Worm (Caenorhabditis elegans) whole organism, L4/young adult: ENCODE measurements around the gene C39D10.7.
A peak's percentile ranks its signal among the peaks of the same experiment; 100 is the strongest.

ENCODE experiments used
- W03F9.2 ChIP-seq: fragments of 150-350 bp; optimal IDR thresholded peaks from 2 replicates; lab custom pipeline; 2014; ENCODE audit warnings: missing biosample characterization, missing genetic modification characterization
- dao-5 ChIP-seq: sonication (generic microtip); optimal IDR thresholded peaks from 2 replicates; lab custom pipeline; 2016; ENCODE audit warnings: missing genotype, missing genetic modification characterization, moderate library complexity, missing compliant biosample characterization
- him-1 ChIP-seq: sonication (generic microtip); optimal IDR thresholded peaks from 2 replicates; lab custom pipeline; 2016; ENCODE audit warnings: missing genotype, missing genetic modification reagents, missing genetic modification characterization, missing compliant biosample characterization

Gene C39D10.7

ce11 chrX:7913830-7914229 is at the start of gene C39D10.7:
Gene C39D10.7, minus strand, starts transcription at chrX:7913930.
- TF ChIP-seq W03F9.2 (tag; lab: Kevin White, UChicago) (no peak), him-1 (no peak)

ce11 chrX:7962056-7962485 is 48.3 kb upstream of the C39D10.7 start:
- TF ChIP-seq dao-5 (no peak), W03F9.2 (tag; lab: Kevin White, UChicago) (no peak), him-1 (no peak)

- TF ChIP-seq W03F9.2 (tag; lab: Kevin White, UChicago) = no peak
- no peak for TF ChIP-seq him-1
- TF ChIP-seq dao-5 = no peak
Observed at ce11 chrX:7961623-7962022, 47.9 kb upstream of the C39D10.7 start, which contains the start of gene sem-5. Gene sem-5, minus strand, starts transcription at chrX:7961723.

ce11 chrX:7958203-7958602 is 44.5 kb upstream of the C39D10.7 start, which contains the start of gene sfxn-2:
Gene sfxn-2, minus strand, starts transcription at chrX:7958303.
- TF ChIP-seq him-1 = no peak
- TF ChIP-seq dao-5 = no peak

- TF ChIP-seq him-1 = no peak
- TF ChIP-seq dao-5 = no peak
- no peak for TF ChIP-seq W03F9.2 (tag; lab: Kevin White, UChicago)
Observed at ce11 chrX:7956449-7956848, 42.7 kb upstream of the C39D10.7 start.

ce11 chrX:7954328-7954727 is 40.6 kb upstream of the C39D10.7 start, which contains the start of gene dct-1:
Gene dct-1, plus strand, starts transcription at chrX:7954354.
- TF ChIP-seq dao-5 = no peak
- TF ChIP-seq him-1 = no peak
- no peak for TF ChIP-seq W03F9.2 (tag; lab: Kevin White, UChicago)

- TF ChIP-seq dao-5 = no peak
- TF ChIP-seq W03F9.2 (tag; lab: Kevin White, UChicago) = no peak
Observed at ce11 chrX:7953695-7954094, 40.0 kb upstream of the C39D10.7 start.

- no peak for TF ChIP-seq him-1
- TF ChIP-seq dao-5 = no peak
- no peak for TF ChIP-seq W03F9.2 (tag; lab: Kevin White, UChicago)
Observed at ce11 chrX:7953063-7953337, 39.3 kb upstream of the C39D10.7 start.

ce11 chrX:7952226-7953062 is 38.7 kb upstream of the C39D10.7 start:
- TF ChIP-seq W03F9.2 (tag; lab: Kevin White, UChicago) = no peak
- no peak for TF ChIP-seq him-1
- TF ChIP-seq dao-5 = no peak

- peak; percentile 89 for TF ChIP-seq him-1
- no peak for TF ChIP-seq dao-5
Observed at ce11 chrX:7951578-7951977, 37.8 kb upstream of the C39D10.7 start.

- TF ChIP-seq dao-5 (no peak), W03F9.2 (tag; lab: Kevin White, UChicago) (no peak), him-1 (no peak)
Observed at ce11 chrX:7945438-7945837, 31.7 kb upstream of the C39D10.7 start.

ce11 chrX:7944999-7945398 is 31.3 kb upstream of the C39D10.7 start, which contains the start of gene tnt-3:
Gene tnt-3, minus strand, starts transcription at chrX:7945099.
- TF ChIP-seq dao-5 = no peak
- no peak for TF ChIP-seq W03F9.2 (tag; lab: Kevin White, UChicago)
- no peak for TF ChIP-seq him-1

ce11 chrX:7942675-7943074 is 28.9 kb upstream of the C39D10.7 start:
- no peak for TF ChIP-seq him-1

ce11 chrX:7932453-7932852 is 18.7 kb upstream of the C39D10.7 start:
- TF ChIP-seq him-1 (no peak), dao-5 (no peak), W03F9.2 (tag; lab: Kevin White, UChicago) (no peak)

ce11 chrX:7930450-7930849 is 16.7 kb upstream of the C39D10.7 start, which contains the start of gene zig-3:
Gene zig-3, plus strand, starts transcription at chrX:7930750.
- TF ChIP-seq dao-5 (no peak), him-1 (no peak), W03F9.2 (tag; lab: Kevin White, UChicago) (no peak)

ce11 chrX:7925134-7925533 is 11.4 kb upstream of the C39D10.7 start, which contains the start of gene zig-4:
Gene zig-4, plus strand, starts transcription at chrX:7925434.
- TF ChIP-seq dao-5 (no peak), him-1 (no peak), W03F9.2 (tag; lab: Kevin White, UChicago) (no peak)
